Fruit fly (Drosophila melanogaster) whole organism, pupa: Measurements from ENCODE around the gene sun.

Source experiments
- D1 ChIP-seq: fragments of 200-800 bp; sonication (Bioruptor generic); optimal IDR thresholded peaks from 2 replicates; lab custom pipeline; 2018; ENCODE audit warnings: missing biosample characterization, mild to moderate bottlenecking, missing genetic modification characterization, moderate library complexity
- Snoo ChIP-seq: fragments of 200-800 bp; sonication (Bioruptor generic); optimal IDR thresholded peaks from 3 replicates; lab custom pipeline; 2017; ENCODE audit warnings: missing biosample characterization, mild to moderate bottlenecking, missing genetic modification characterization, inconsistent platforms

DNA sequence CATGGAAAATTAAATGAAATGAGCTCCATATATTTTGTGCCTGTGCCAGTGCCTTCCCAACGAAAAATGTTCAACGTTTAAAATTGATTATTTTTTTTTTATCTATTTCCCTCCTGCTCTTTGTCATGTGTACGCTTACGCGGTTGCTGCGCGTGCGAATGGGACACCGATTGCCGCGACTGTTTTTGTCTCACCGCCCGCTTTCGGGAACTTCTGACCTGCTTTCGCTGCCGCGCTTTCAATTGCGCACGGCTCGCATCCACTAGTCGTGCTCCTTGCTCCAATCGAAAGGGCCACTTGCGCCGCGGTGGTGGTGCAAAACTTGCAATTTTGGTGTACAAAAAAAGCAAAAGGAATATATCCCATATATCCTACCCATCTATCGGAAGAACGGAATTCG lies 11.4 kb upstream of the sun start:
- TF ChIP-seq Snoo (tag; lab: Kevin White, UChicago) (peak; percentile 28), D1 (no peak)
